Worm (Caenorhabditis elegans) whole organism, L1 larva: ENCODE data around the gene ZK177.11.

ENCODE experiments used
- elt-2 ChIP-seq: sonication (generic microtip); optimal IDR thresholded peaks from 2 replicates; lab custom pipeline; 2016; ENCODE audit warnings: missing genetic modification characterization, mild to moderate bottlenecking, inconsistent platforms, missing compliant biosample characterization, missing genetic modification reagents
- mdl-1 ChIP-seq, 2 experiments: fragments of 150-350 bp; optimal IDR thresholded peaks; 2 replicates each; lab custom pipeline; 2014 to 2017; ENCODE audit warnings: missing biosample characterization in 2 of 2, missing genetic modification characterization in 2 of 2, inconsistent platforms in 1 of 2
- nhr-77 ChIP-seq: fragments of 150-350 bp; optimal IDR thresholded peaks from 2 replicates; lab custom pipeline; 2014; ENCODE audit warnings: missing biosample characterization, missing genetic modification characterization
- skn-1 ChIP-seq: fragments of 150-350 bp; optimal IDR thresholded peaks from 2 replicates; lab custom pipeline; 2014; ENCODE audit warnings: missing biosample characterization, missing genetic modification characterization
- sptf-1 ChIP-seq: fragments of 150-350 bp; optimal IDR thresholded peaks from 2 replicates; lab custom pipeline; 2014; ENCODE audit warnings: missing biosample characterization, missing genetic modification characterization
- unc-98 ChIP-seq: fragments of 200-800 bp; sonication (Bioruptor generic); IDR thresholded peaks from 2 replicates; pipeline ENCODE4 v1.3.6; 2022; ENCODE audit warnings: missing genetic modification characterization, missing compliant biosample characterization
- ztf-11 ChIP-seq, 2 experiments: sonication (generic microtip); optimal IDR thresholded peaks; 2 replicates each; lab custom pipeline; 2016 to 2017; ENCODE audit warnings: missing genetic modification characterization in 2 of 2, missing biosample characterization in 1 of 2, missing compliant biosample characterization in 1 of 2
- ztf-4 ChIP-seq: fragments of 150-350 bp; optimal IDR thresholded peaks from 2 replicates; lab custom pipeline; 2014; ENCODE audit warnings: missing biosample characterization, missing genetic modification characterization

- TF ChIP-seq sptf-1 (tag; lab: Kevin White, UChicago) (no peak), nhr-77 (tag; lab: Kevin White, UChicago) (no peak), ztf-11 (tag; optimal IDR thresholded peaks at IDR 0.05; lab: Kevin White, UChicago) (no peak), skn-1 (tag; lab: Kevin White, UChicago) (no peak), mdl-1 (tag; optimal IDR thresholded peaks at IDR 0.05; lab: Kevin White, UChicago) (no peak), elt-2 (no peak), ztf-4 (tag; lab: Kevin White, UChicago) (no peak), unc-98 (GFP tag; lab: Robert Waterston, UW) (no peak)
Measured at ce11 chrII:5505820-5506287, 16.9 kb upstream of the ZK177.11 start, which contains the start of gene npp-24.
